Fruit fly (Drosophila melanogaster) Kc167 (cell line): ENCODE data around the gene ng1.
"Not testable (repeated sequence)": the region's sequence is repeated elsewhere in the genome, so short reads cannot be mapped to it uniquely, and the experiment has no call there.

Experiments
- Myc ChIP-seq: fragments of >200 bp; optimal IDR thresholded peaks from 2 replicates; lab custom pipeline; 2017; ENCODE audit warnings: missing external identifiers
- Sin3A ChIP-seq: fragments of >200 bp; optimal IDR thresholded peaks from 2 replicates; lab custom pipeline; 2018; ENCODE audit warnings: missing external identifiers
- h ChIP-seq: fragments of >200 bp; optimal IDR thresholded peaks from 3 replicates; lab custom pipeline; 2018; ENCODE audit warnings: missing external identifiers
- insv ChIP-seq: fragments of >200 bp; optimal IDR thresholded peaks from 3 replicates; lab custom pipeline; 2018; ENCODE audit warnings: missing external identifiers
- psq ChIP-seq: fragments of >200 bp; optimal IDR thresholded peaks from 2 replicates; lab custom pipeline; 2017; ENCODE audit warnings: missing external identifiers
- ttk ChIP-seq: sonication (Bioruptor generic); optimal IDR thresholded peaks from 2 replicates; lab custom pipeline; 2017; ENCODE audit warnings: missing external identifiers

The ng1 gene

DNA sequence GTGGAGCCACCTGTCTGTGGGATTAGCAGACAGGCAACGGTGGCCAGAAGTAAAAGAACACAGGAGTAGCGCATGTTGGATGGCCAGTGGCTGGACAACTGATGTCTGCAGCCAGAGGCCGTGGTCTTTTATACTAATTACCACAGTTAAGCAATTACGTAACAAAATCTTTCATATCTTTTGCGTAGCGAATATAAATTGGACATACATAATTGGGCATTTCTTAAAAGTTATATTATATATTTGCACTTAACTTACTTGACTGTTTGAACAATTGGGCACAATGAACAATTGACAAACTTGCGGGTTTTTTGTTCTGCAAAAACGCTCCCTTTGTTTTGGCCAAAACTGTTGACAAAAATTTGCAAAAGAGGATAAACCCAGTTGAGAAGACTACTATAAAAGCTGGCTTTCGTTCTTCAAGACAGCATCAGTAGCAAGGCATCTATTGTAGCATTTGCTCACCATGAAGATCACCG lies at the start of gene ng1, which contains the start of gene ng3:
ng1 (plus strand) TSS at position 429 of the 479 bp plus-strand sequence.
ng3 (minus strand) TSS at position 101 of the 479 bp plus-strand sequence.
- TF ChIP-seq psq (lab: Kevin White, UChicago), result no peak

DNA sequence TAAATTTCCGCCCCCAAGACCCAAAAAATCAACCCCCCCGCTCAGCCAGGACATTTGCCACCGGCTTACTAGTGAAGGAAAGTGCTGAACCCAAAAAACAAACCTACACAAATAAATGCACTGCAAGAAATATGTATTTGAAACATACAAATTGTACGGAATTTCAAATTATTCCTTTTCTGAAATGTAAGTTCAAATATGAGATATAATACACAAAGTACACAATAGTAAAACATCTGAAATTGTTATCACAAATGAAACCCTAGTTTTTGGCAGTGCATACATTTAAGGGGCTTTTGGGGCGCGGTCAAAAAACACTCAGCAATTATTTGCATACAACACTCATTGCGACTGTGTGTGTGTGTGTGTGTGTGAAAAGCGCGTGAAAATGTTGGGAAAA lies 48.4 kb upstream of the ng1 start:
- TF ChIP-seq ttk (lab: Kevin White, UChicago) (no peak), Myc (lab: Kevin White, UChicago) (no peak), psq (lab: Kevin White, UChicago) (no peak), insv (no peak), Sin3A (lab: Kevin White, UChicago) (no peak), h (lab: Kevin White, UChicago) (no peak)

DNA sequence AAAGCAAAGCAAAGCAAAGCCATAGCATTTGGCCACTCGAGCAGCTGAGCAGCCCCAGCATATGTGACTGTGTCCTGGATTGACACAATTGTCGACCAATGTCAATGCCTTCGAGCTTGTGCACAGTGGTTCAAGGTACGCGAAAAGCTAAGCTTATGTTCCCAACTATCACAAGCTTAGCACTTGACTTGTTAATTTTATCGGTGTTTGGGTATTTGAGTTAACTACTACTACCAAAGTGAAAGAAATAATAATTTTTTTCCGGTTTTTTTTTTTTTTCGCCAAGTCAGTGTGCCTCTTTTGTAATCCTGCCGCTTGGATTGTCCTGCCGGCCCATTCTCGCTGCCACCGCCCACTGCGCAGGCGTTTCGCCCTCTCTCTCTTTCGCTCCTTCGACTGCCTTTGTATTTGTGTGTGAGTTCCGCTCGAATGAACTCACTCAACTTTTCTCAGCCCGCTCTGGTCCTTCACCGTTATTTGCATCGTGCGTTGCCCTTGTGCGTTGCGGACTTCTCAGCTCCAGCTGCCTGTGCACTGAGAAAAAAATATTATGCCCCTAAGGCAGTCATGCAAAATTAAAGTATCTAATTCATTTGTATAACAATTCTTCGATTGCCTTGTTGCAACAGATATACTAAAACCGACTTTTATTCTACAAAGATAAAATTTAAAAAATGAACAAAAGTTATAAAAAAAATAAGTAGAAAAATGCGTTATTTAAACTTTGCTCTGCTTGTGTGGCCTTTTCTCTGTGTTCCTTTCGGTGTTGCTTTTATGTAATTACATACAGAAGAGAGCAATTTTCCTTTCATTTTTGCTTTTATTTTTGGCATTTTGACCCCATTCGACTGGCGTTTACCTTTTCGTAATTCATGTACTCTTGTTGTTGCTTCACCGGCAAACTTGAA lies 36.1 kb upstream of the ng1 start:
- TF ChIP-seq insv (no peak), psq (lab: Kevin White, UChicago) (no peak), Sin3A (lab: Kevin White, UChicago) (no peak), Myc (lab: Kevin White, UChicago) (no peak), h (lab: Kevin White, UChicago) (no peak), ttk (lab: Kevin White, UChicago) (no peak)

DNA sequence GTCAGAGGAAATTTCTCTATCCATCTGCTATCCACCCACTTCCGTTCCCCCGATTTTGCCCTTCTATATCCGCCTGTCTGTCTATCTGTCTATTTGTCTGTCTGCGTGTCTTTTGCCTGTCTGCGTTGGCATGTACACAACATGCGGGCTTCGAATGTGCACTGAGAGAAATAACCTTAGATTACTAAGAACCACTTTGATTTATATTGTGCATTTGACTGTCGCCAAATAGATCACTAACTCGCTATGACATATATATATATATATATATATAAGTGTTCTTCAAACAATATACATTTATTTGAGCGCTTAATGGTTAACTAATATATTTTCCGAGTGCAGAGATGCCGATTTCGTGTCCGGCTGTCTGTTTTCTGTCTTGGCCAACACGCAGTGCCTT lies 8.5 kb upstream of the ng1 start:
- TF ChIP-seq Myc (lab: Kevin White, UChicago), result no peak
- no peak for TF ChIP-seq insv
- no peak for TF ChIP-seq h (lab: Kevin White, UChicago)
- TF ChIP-seq psq (lab: Kevin White, UChicago), result no peak
- no peak for TF ChIP-seq Sin3A (lab: Kevin White, UChicago)
- no peak for TF ChIP-seq ttk (lab: Kevin White, UChicago)

DNA sequence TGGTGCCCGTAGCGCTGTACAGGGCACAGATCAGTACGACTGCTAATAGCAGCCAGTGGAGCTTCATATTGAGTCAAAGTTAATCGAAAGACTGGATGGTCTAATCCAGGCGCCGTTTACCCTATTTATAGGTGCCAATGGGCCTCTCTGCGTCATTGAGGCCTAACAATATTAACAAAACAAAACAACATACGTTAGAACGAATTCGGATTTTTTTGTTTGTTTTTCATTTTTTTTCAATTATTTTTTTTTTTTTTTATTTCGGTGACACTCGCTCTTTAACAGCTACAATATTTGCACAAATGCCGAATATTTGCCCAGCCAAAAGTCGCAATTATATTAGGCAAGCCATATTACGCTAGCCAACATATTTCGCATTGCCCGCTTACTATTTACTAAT lies 5.6 kb upstream of the ng1 start, which contains the start of gene CG14265:
CG14265 (minus strand) TSS at position 101 of the 400 bp plus-strand sequence.
- TF ChIP-seq h (lab: Kevin White, UChicago) (no peak), Sin3A (lab: Kevin White, UChicago) (no peak), Myc (lab: Kevin White, UChicago) (no peak), ttk (lab: Kevin White, UChicago) (no peak), psq (lab: Kevin White, UChicago) (no peak), insv (no peak)

DNA sequence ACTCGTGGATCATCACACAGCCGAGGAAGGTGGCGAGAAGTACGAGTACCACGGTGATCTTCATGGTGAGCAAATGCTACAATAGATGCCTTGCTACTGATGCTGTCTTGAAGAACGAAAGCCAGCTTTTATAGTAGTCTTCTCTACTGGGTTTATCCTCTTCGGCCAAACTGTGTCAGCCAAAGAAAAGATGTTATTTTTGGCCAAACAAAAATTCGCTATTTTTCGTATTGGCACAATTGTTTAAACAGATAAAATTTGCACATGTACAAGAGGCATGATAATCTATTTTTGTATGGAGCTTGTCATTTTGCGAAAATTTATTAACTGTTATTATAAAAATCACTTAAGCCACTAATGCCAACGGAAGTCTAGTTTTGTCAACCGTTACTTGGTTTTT lies 1.7 kb upstream of the ng1 start, which contains the start of gene ng2:
ng2 (minus strand) TSS at position 101 of the 400 bp plus-strand sequence.
- TF ChIP-seq psq, Myc, Sin3A (lab: Kevin White, UChicago): not testable (repeated sequence)

DNA sequence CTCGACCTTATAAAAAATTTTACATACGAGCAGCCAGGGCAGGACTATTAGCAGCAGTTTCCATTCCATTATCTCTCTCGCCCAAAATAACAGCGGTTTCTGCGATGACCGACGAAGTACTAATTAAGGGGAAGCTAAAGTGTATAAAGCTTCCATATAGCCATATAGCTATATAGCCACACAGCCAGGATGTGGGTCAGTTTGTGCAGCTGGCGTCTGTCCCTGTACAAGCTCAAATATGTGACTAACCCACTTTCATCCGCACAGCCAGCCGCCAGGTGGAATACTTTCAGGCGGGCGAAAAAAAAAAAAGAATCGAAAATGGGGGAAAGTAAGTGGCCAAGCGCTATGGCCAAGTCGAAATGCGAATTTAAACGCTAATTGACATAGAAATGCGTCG lies 1.9 kb downstream of the ng1 start, which contains the start of gene ng4:
ng4 (minus strand) TSS at position 101 of the 400 bp plus-strand sequence.
- TF ChIP-seq h (lab: Kevin White, UChicago) (no peak), psq (lab: Kevin White, UChicago) (no peak), insv (no peak), Myc (lab: Kevin White, UChicago) (no peak), Sin3A (lab: Kevin White, UChicago) (no peak), ttk (lab: Kevin White, UChicago) (no peak)

DNA sequence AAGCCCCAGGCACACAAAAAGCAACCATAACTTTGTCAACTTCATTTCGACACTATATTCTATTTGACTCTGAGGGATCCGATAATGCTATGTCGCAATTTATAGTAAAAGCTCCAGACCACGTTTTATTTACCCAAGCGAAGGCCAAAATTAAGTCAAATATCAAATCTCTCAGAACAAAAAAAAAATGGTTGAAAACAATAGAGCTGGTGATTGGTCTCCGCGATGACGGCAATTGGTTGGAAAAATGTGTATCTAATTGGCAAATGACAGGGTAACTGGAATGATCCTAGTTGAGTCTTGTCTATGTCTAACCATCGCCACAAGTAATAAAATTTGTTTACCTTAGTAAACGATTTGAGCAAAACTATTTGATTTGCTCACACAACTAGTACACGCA lies 7.0 kb downstream of the ng1 start, which contains the start of gene Pig1:
Pig1 (minus strand) TSS at position 101 of the 400 bp plus-strand sequence.
- TF ChIP-seq psq (lab: Kevin White, UChicago) (no peak), insv (no peak), Sin3A (lab: Kevin White, UChicago) (no peak), Myc (lab: Kevin White, UChicago) (no peak)

DNA sequence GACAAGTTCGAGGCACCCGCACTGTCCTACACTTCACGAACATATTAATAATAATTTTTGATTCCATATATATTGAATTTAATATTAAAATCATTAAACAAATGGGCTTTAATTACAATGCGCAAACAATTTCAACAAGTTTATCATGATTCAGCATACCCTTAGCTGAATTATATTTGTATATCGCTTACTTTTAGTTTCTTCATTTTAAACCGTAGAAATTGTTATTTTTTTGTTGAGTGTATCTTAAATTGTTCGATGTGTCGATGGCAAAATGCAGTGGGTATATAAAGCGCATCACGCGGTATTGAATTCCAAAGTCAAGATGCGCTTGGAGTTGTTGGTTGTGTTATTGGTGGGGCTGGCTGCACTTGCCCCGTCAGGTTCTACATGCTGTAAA lies 7.6 kb downstream of the ng1 start, which contains the start of gene Sgs4:
Sgs4 (plus strand) TSS at position 301 of the 400 bp plus-strand sequence.
- no peak for TF ChIP-seq h (lab: Kevin White, UChicago)
- TF ChIP-seq Sin3A (lab: Kevin White, UChicago), result no peak
- TF ChIP-seq Myc (lab: Kevin White, UChicago), result no peak
- TF ChIP-seq ttk (lab: Kevin White, UChicago), result no peak
- no peak for TF ChIP-seq insv
- no peak for TF ChIP-seq psq (lab: Kevin White, UChicago)

DNA sequence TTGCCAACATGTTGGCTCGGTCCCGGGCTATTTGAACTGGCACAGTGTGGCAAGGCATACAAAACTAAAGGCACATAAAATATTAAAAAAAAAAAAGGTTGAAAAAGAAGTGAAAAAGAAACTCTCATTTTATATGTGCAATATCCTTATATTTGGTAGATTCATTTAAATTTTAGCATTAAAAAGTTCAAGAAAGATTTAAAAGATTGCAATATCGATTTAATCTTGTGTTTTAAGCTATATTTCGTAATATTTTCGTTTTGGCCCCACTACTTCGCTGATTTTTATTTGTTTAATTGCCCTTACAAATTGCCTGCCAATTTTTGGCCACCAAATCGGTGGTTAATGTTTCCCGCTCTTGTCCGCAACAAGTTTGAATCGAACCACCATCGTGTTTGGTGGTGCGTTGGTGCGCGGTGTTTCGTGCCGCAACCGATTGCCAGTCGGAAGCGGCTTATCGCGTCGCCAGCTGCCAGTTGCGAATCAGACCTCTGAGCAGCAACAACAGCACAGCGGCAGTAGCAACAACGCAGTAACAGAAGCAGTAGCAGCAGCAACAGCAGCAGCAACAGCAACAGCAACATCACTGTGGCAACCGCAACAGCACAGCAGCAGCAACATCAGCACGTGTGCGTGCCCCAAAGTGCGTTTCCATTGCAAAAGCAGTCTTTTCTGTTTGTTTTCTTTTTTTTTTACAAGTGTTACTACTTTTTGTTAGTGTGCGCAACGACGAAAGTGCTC lies 13.5 kb downstream of the ng1 start:
- TF ChIP-seq Sin3A (lab: Kevin White, UChicago), result no peak
- no peak for TF ChIP-seq ttk (lab: Kevin White, UChicago)
- no peak for TF ChIP-seq h (lab: Kevin White, UChicago)
- TF ChIP-seq psq (lab: Kevin White, UChicago), result no peak
- TF ChIP-seq Myc (lab: Kevin White, UChicago), result no peak
- no peak for TF ChIP-seq insv

DNA sequence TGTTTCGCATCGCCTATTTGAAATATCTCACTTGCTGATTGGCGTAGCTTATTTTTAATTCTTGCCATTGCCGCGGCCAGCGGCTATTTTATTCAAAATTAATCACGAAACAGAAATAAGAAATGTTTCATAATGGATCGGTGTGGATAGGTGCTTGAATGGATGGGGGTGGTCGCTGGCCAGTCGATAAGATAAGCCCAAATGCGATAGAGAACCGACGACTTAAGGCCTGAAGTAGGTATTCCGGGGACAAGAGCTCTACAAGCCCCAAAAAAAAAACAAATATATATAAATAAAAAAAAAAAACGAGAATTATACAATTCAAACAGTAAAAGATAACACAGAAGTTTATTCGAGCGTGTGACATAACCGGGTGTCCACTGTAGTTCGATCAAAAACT lies 18.3 kb downstream of the ng1 start:
- TF ChIP-seq psq (lab: Kevin White, UChicago), result no peak
- no peak for TF ChIP-seq Sin3A (lab: Kevin White, UChicago)
- TF ChIP-seq ttk (lab: Kevin White, UChicago), result no peak
- TF ChIP-seq insv, result no peak
- no peak for TF ChIP-seq h (lab: Kevin White, UChicago)
- TF ChIP-seq Myc (lab: Kevin White, UChicago), result no peak
